Worm (Caenorhabditis elegans): ENCODE data around the gene C04A11.2.

DNA sequence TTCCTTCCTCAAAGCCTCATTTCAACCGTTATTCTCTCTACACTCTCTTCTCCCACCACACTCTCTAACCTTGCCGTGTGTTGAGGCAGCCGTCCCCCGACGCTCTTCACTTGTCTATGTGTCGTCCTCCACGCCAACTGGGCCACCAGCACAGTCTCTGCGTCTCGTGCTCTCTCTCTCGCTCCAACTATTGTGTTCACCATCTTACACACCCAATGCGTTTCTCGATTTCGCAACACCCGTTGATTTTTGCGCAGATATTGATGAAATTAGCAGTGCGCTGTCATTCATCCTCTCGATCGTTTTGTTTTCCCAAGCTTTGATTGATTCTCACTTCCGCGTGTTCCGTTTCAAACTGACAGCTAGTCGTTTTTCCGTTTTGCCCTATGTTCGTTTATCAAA, 18.5 kb upstream of the C04A11.2 start:
- no peak for TF ChIP-seq ama-1 (optimal IDR thresholded peaks at IDR 0.05)
- no peak for TF ChIP-seq pqm-1 (tag; optimal IDR thresholded peaks at IDR 0.05)
- TF ChIP-seq zip-5 (tag; optimal IDR thresholded peaks at IDR 0.05), result no peak
- TF ChIP-seq dmd-4 (tag; optimal IDR thresholded peaks at IDR 0.05; ENCODE audit: borderline replicate concordance), result no peak
- TF ChIP-seq odd-2 (tag; optimal IDR thresholded peaks at IDR 0.05), result no peak
- no peak for TF ChIP-seq fkh-10 (GFP tag; optimal IDR thresholded peaks at IDR 0.05)
- peak; percentile 28 for TF ChIP-seq rnt-1 (tag; optimal IDR thresholded peaks at IDR 0.05)
